Worm (Caenorhabditis elegans): ENCODE data around the gene slc-17.1.
A peak's percentile ranks its signal among the peaks of the same experiment; 100 is the strongest.

The slc-17.1 gene

DNA sequence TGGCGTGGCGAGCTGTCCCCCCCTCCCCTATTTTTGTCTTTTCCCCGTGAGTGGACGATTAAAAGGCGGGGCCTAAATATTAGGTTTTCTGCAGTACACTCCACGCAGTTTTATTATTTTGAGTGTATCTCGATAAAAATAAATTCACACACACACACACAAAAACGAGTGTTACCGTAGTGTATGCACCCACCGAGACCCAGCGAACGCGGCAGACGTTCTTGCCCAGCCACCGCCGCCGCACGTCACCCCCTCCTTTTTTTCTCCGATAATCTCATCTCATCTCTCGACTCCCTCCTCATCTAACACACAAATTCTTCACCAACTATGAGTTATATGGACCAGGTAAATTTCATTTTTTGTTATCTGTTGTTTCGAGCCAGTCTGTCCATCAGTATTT lies 30.5 kb downstream of the slc-17.1 start, which contains the start of gene fubl-3 (continued):
- no peak for TF ChIP-seq let-607 (tag; optimal IDR thresholded peaks at IDR 0.05)
- peak; percentile 57 for TF ChIP-seq madf-10 (tag; optimal IDR thresholded peaks at IDR 0.05)

DNA sequence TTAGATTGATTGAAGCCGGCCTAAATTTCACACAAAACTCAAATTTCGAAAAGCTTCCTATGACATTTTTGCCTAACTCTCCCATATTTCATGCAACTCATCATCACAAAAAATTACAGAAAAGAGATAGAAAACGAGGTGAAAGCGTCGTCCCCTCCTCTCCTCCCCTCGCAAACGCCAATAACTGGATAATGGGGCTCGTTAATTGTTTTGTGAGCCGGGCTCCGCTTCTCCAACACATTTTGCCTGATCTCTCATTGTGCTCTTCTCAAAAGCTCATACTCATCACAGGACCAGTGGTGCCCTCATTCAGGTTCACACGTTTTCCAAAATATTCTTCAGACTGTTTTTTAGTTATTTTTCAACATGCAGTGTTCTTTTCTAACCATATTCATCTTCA lies 35.9 kb downstream of the slc-17.1 start, which contains the start of gene pbo-6:
Gene pbo-6, plus strand, starts transcription at position 240 of the 400 bp plus-strand sequence.
- TF ChIP-seq F39B2.1 (GFP tag; IDR thresholded peaks at IDR 0.05) (no peak), ets-4 (GFP tag; optimal IDR thresholded peaks at IDR 0.05) (no peak)

DNA sequence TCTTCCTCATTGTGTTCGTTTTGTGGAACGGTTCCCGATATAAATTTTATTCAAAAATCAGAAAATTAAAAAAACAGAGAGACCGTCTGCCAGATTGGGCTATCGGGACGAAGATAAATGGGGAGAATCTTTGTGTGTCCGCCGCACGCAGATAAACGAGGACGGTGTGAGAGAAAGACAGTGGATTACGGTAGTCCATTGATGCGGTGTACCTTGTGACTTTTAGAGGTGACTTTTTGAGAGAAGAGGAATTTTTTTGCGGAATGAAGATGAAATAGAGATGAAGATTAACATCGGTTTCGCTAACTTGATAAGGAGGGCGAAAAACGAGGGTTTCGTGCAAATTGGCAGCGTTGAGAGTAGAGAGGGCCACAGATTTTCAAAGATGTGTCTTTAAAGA lies 36.9 kb downstream of the slc-17.1 start:
- TF ChIP-seq tlf-1 (GFP tag; optimal IDR thresholded peaks at IDR 0.05), result no peak
- TF ChIP-seq cebp-2 (GFP tag; IDR thresholded peaks at IDR 0.05), result no peak
- TF ChIP-seq B0336.3 (GFP tag; IDR thresholded peaks at IDR 0.05), result no peak
- TF ChIP-seq lin-26 (GFP tag; IDR thresholded peaks at IDR 0.05), result 0 out of 2 replicates have a peak, but pooled peaks have one; percentile 30

DNA sequence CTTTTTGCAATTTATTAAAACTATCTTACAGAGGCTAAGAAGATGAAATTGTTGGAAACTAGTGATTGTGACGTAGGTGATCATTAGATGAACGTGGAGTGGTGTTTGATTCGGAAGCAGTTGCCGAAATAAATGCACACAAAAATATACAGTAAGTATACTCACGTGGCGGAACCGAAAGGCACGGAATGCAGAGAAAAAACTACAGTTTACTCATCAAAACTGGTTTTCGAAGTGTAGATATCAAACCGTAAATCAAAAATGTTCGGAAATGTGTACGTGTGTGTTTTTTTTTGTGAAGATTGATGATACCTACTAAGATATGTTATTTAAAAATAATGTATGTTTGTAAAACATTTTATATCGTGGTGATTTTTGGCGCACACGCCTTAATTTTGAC lies 38.0 kb downstream of the slc-17.1 start:
- TF ChIP-seq snpc-1.3 (tag; optimal IDR thresholded peaks at IDR 0.05; ENCODE audit: insufficient read depth) (no peak), tbp1 (GFP tag; optimal IDR thresholded peaks at IDR 0.05) (no peak), tbx-9 (tag; optimal IDR thresholded peaks at IDR 0.05; ENCODE audit: borderline replicate concordance) (no peak), madf-3 (GFP tag; IDR thresholded peaks at IDR 0.05) (no peak), madf-10 (tag; optimal IDR thresholded peaks at IDR 0.05) (no peak)

DNA sequence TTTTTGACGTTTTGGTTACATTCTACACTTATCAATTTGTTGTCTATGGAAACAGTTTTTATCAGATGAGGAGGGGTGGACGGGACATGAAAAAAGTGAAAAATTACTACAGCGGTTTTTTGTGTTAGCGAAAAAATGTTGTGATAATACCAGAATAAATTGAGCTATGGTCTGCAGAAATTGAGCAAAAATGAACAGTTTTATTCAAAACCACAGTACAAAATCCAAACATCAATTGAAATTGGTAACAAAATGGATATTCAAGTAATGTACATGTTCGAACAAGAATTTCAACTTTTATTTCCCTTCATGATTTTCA lies 40.1 kb downstream of the slc-17.1 start:
- TF ChIP-seq nfya-2 (GFP tag; IDR thresholded peaks at IDR 0.05), result no peak
- TF ChIP-seq sptf-2 (GFP tag; optimal IDR thresholded peaks at IDR 0.05), result no peak
- no peak for TF ChIP-seq hmg-1.2 (GFP tag; IDR thresholded peaks at IDR 0.05)
- TF ChIP-seq B0336.3 (GFP tag; IDR thresholded peaks at IDR 0.05), result no peak
- no peak for TF ChIP-seq ekl-4 (GFP tag; IDR thresholded peaks at IDR 0.05)
- no peak for TF ChIP-seq nhr-27 (tag; optimal IDR thresholded peaks at IDR 0.05)
- no peak for TF ChIP-seq let-526 (GFP tag; IDR thresholded peaks at IDR 0.05)

DNA sequence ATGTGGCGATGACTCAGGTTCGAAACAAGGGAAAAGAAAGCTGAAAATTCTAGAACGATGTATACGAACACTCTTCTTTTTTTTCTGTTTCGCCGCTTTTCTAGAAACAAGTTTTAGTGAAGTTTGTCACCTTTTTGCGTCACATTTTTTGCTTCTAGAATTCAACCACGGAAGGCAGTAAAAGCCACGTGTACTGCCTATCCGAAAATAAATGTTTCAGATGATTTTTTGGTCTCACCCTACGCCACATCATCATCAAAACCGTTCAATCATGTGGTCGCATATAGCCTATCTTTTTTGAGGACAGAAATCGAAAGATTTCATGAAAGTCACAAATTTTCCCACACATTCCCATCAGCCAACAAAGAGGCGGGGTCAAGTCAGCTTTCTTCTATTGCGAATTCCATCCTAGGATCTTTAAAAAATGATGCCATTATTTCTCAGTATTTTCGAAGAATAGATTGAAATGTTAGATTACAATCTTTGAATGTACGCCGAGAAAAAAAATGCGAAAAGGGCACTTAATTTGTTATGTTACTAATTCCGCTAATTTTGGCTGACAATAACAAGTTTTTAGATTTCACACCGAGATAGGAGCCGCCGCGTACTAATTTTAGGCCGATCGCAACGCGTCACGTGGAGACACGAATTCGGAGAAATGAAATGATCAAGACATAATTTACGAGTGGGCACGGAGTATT lies 40.7 kb downstream of the slc-17.1 start:
- TF ChIP-seq snpc-4 (GFP tag; optimal IDR thresholded peaks at IDR 0.05) (no peak), snpc-4 (tag; optimal IDR thresholded peaks at IDR 0.05) (no peak), tlf-1 (GFP tag; optimal IDR thresholded peaks at IDR 0.05) (no peak), F57C9.4 (tag; optimal IDR thresholded peaks at IDR 0.05) (no peak), madf-3 (GFP tag; IDR thresholded peaks at IDR 0.05) (no peak), ceh-100 (GFP tag; IDR thresholded peaks at IDR 0.05) (no peak), B0035.1 (tag; optimal IDR thresholded peaks at IDR 0.05) (no peak), ets-4 (GFP tag; optimal IDR thresholded peaks at IDR 0.05) (no peak), lin-40 (tag; optimal IDR thresholded peaks at IDR 0.05) (peak; percentile 2), let-607 (tag; optimal IDR thresholded peaks at IDR 0.05) (no peak), Y53G8AR.9 (GFP tag; conservative IDR thresholded peaks at IDR 0.05) (no peak), madf-8 (GFP tag; conservative IDR thresholded peaks at IDR 0.05) (no peak), B0336.3 (GFP tag; IDR thresholded peaks at IDR 0.05) (no peak), somi-1 (GFP tag; optimal IDR thresholded peaks at IDR 0.05) (peak; percentile 11), ztf-26 (tag; optimal IDR thresholded peaks at IDR 0.05) (peak; percentile 4), Y56A3A.18 (GFP tag; IDR thresholded peaks at IDR 0.05) (no peak), ztf-28 (GFP tag; IDR thresholded peaks at IDR 0.05) (no peak), K11D2.4 (GFP tag; IDR thresholded peaks at IDR 0.05) (peak; percentile 75), bed-1 (GFP tag; IDR thresholded peaks at IDR 0.05) (no peak), ceh-91 (GFP tag; IDR thresholded peaks at IDR 0.05) (no peak), gei-17 (GFP tag; optimal IDR thresholded peaks at IDR 0.05) (no peak)

Measured in whole organism, young adult.